Fruit fly (Drosophila melanogaster): ENCODE results near the gene Oseg5.

DNA sequence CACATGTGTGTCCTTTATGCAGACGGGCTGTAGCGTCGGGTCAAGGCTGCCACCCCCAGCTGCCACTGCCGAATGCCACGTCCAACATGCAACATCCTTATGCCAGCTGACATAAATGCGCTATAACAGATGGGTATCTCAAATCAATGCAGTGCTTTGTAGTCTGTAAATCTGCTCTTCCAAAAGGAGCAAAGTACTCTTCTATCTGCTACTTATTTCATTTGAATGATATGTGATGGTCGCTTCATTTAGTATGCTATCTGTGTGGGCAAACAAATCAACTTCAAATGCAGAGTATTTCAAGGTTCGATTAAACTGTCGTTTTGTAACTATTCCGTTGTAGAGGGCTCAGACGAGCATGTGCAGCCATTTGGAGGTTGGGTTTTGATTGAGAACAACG is 26.4 kb downstream of the Oseg5 start:
- TF ChIP-seq tj (GFP tag; optimal IDR thresholded peaks at IDR 0.05) (no peak), cic (GFP tag; optimal IDR thresholded peaks at IDR 0.05) (no peak), CG7045 (GFP tag; optimal IDR thresholded peaks at IDR 0.05) (no peak), Hr96 (GFP tag; optimal IDR thresholded peaks at IDR 0.05) (no peak), CG33017 (tag; optimal IDR thresholded peaks at IDR 0.05) (peak; percentile 33), Clk (GFP tag; optimal IDR thresholded peaks at IDR 0.05) (no peak)
